Worm (Caenorhabditis elegans): ENCODE results near the gene clec-135.

ce11 chrII:4235959-4236358 lies 22.6 kb downstream of the clec-135 start, which contains the start of gene fbxc-43:
- no peak for TF ChIP-seq nhr-12 (tag; optimal IDR thresholded peaks at IDR 0.05)
- no peak for TF ChIP-seq unc-62 (GFP tag; optimal IDR thresholded peaks at IDR 0.05)

All from whole organism, L1 larva.